Fruit fly (Drosophila melanogaster) whole organism, prepupa: ENCODE measurements around the gene tal-AA.

Experiments
- CG10631 ChIP-seq: fragments of 200-800 bp; sonication (Bioruptor generic); optimal IDR thresholded peaks from 2 replicates; lab custom pipeline; 2016; ENCODE audit warnings: missing biosample characterization, missing genetic modification characterization
- CG11294 ChIP-seq: fragments of 200-800 bp; sonication (Bioruptor generic); IDR thresholded peaks from 2 replicates; pipeline ENCODE4 v1.3.6; 2022; ENCODE audit warnings: missing biosample characterization, missing genetic modification characterization
- CG16779 ChIP-seq: fragments of 200-800 bp; sonication (Bioruptor generic); optimal IDR thresholded peaks from 3 replicates; lab custom pipeline; 2017; ENCODE audit warnings: missing biosample characterization, mild to moderate bottlenecking, missing genetic modification characterization
- CG4318 ChIP-seq: fragments of 200-800 bp; sonication (Bioruptor generic); optimal IDR thresholded peaks from 3 replicates; lab custom pipeline; 2017; ENCODE audit warnings: missing biosample characterization, mild to moderate bottlenecking, missing genetic modification characterization
- CG8119 ChIP-seq: fragments of 200-800 bp; sonication (Bioruptor generic); IDR thresholded peaks from 3 replicates; pipeline ENCODE4 v1.3.6; 2022; ENCODE audit warnings: missing biosample characterization, missing genetic modification characterization
- Hr4 ChIP-seq: fragments of 200-800 bp; sonication (Bioruptor generic); optimal IDR thresholded peaks from 3 replicates; lab custom pipeline; 2016; ENCODE audit warnings: missing biosample characterization, missing genetic modification characterization
- Smox ChIP-seq: fragments of 200-800 bp; sonication (Bioruptor generic); optimal IDR thresholded peaks from 3 replicates; lab custom pipeline; 2016; ENCODE audit warnings: missing biosample characterization, missing genetic modification characterization
- Sox14 ChIP-seq: fragments of 200-800 bp; sonication (Bioruptor generic); optimal IDR thresholded peaks from 3 replicates; lab custom pipeline; 2016; ENCODE audit warnings: missing biosample characterization, missing genetic modification characterization
- achi ChIP-seq: fragments of 200-800 bp; sonication (Bioruptor generic); optimal IDR thresholded peaks from 3 replicates; lab custom pipeline; 2016; ENCODE audit warnings: missing biosample characterization, missing genetic modification characterization
- esn ChIP-seq: fragments of 200-800 bp; sonication (Bioruptor generic); optimal IDR thresholded peaks from 2 replicates; lab custom pipeline; 2016; ENCODE audit warnings: missing biosample characterization, mild to moderate bottlenecking, missing genetic modification characterization, moderate library complexity
- spab ChIP-seq: fragments of 200-800 bp; sonication (Bioruptor generic); optimal IDR thresholded peaks from 2 replicates; lab custom pipeline; 2017; ENCODE audit warnings: missing biosample characterization, mild to moderate bottlenecking, missing genetic modification characterization, missing genetic modification reagents

DNA sequence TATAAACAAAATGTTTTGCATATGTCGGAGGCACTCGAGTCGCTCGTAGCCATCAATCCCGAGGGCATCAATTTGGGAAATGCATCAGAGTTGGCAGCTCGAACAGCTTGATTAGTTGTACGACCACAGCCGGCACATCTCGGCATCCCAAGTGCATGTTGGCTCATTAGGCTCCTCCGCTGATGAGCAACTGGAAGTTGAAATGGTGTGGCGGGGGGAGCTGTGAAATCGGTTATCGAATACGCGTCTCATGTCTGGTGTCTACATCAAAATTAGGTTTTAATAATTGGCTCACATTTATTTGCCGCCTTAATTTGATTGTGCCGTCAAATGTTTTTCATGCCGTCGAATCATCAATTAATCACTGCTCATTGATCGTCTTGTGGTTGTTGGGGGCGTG, 46.3 kb downstream of the tal-AA start:
- no peak for TF ChIP-seq Smox (GFP tag; lab: Kevin White, UChicago)
- TF ChIP-seq CG8119 (GFP tag; lab: Robert Waterston, UW) = no peak
- TF ChIP-seq spab = no peak
- TF ChIP-seq CG16779 (tag; lab: Kevin White, UChicago) = no peak
- TF ChIP-seq Sox14 = no peak
- no peak for TF ChIP-seq esn (GFP tag; lab: Kevin White, UChicago)
- TF ChIP-seq Hr4 (GFP tag; lab: Kevin White, UChicago) = no peak
- no peak for TF ChIP-seq CG11294 (GFP tag; lab: Robert Waterston, UW)
- no peak for TF ChIP-seq CG4318 (GFP tag; lab: Kevin White, UChicago)
- no peak for TF ChIP-seq achi (GFP tag; lab: Kevin White, UChicago)
- TF ChIP-seq CG10631 = no peak
